Worm (Caenorhabditis elegans): ENCODE measurements around the gene chil-22.

The chil-22 gene

DNA sequence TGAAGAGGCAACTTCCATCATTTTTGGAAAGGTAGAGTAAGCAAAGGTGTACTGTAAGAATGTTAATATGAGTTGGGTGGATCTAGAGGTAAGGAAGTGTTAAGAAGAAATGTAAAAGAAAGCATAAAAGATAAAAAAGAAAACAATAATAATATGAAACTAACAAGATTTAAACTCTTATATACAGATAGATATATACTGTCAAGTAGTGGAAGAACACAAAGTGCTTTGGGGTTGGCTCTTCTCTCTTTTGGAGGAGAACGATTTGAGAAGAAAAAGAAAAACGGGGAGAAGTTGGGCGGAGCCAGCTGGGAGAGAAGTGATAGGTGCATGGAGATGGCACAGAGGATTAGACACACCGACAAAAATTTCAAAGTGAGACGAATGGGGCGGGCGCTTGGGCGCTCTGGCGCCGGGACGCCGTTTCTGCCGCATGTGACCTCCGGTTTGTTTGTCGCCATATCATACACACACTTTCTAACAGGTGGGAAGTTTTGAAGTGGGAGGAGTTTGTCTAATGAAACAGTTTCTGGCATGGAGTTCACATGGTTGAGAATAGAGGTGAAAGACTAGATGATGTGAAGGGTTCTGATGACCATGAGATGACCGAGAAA lies 21.4 kb upstream of the chil-22 start, which contains the start of gene T19H5.4:
Gene T19H5.4 (minus strand): TSS at position 51 of the 614 bp plus-strand sequence.
- TF ChIP-seq cog-1 (tag; optimal IDR thresholded peaks at IDR 0.05), result no peak
- TF ChIP-seq tab-1 (GFP tag; IDR thresholded peaks at IDR 0.05), result no peak
- no peak for TF ChIP-seq ztf-29 (GFP tag; IDR thresholded peaks at IDR 0.05)
- no peak for TF ChIP-seq flt-1 (GFP tag; IDR thresholded peaks at IDR 0.05)
- no peak; the same call in 1 of the 2 replicates for TF ChIP-seq ref-1 (GFP tag; conservative IDR thresholded peaks at IDR 0.05)
- TF ChIP-seq ztf-23 (GFP tag; IDR thresholded peaks at IDR 0.05), result no peak
- TF ChIP-seq klf-2 (GFP tag; conservative IDR thresholded peaks at IDR 0.05), result no peak

DNA sequence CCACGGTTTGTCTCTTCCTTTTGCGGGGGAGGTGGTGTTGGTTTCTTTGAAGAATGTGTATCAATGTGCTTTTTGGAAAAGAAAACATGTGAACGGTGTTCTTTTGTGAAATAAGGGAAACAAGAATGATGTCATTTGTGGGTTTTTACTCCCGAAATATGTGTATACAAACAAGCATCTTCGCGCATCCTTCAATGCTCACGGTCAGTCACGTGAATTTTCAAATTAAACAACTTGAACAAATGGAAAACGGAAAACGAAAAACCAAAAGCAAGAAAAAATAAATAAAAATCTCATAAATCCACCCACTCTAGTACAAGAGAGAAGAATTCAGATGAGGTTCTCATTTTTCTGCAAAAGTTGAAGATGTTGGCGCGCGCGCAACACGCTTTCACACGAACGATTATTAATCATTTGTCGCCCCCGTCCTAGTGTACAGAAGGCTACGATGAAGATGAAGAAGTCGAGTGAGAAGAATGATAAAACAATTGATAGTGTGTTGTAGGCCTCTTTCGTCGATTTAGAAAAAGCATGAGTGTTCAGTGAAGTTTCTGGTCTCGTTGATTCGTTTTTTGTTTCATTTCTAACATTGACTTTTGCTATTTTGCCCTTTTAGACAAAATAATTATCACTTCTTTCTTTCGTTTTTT lies 19.2 kb upstream of the chil-22 start:
- TF ChIP-seq flt-1 (GFP tag; IDR thresholded peaks at IDR 0.05) (no peak), ref-1 (GFP tag; conservative IDR thresholded peaks at IDR 0.05) (no peak), ztf-29 (GFP tag; IDR thresholded peaks at IDR 0.05) (no peak), tab-1 (GFP tag; IDR thresholded peaks at IDR 0.05) (no peak)

DNA sequence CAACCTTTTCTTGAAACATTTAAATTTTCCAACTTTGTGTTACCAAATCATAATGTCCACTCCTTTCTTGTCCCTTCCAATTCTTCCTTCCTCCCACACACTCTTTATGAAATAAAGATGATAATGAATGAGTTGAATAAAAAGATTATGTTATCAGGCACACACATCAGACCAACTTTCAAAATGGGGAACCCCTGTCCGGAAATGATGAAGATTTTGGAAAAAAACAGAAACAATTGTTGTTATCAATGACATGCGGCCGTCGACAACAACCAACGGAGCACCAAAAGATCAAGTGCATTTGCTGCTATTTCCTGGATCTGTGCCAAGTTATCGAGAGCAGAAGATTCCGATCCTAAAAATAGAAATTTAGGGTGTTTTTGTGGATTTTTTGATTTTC lies 17.3 kb upstream of the chil-22 start:
- TF ChIP-seq ztf-23 (GFP tag; IDR thresholded peaks at IDR 0.05), result no peak
- TF ChIP-seq med-1 (GFP tag; optimal IDR thresholded peaks at IDR 0.05; ENCODE audit: insufficient read depth), result no peak
- no peak for TF ChIP-seq cog-1 (tag; optimal IDR thresholded peaks at IDR 0.05)

DNA sequence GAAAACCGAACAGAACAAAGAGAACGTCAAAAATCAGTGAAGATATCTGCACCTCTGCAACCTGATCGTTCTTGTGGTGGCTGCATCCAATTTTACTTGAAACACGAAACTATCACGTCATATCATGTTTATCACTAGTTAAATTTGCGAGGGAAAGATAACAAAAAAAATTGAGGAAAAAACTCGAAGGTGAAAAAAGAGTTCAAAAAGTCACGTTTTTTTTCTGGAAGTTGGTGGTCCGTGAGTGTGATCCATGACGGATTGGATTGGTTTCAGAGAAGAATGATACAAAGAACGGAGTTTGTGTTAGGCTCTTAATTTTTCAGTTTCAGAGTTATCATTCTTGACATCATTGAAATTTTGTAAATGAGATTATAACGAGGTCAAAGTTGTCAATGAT lies 16.5 kb upstream of the chil-22 start:
- no peak for TF ChIP-seq flt-1 (GFP tag; IDR thresholded peaks at IDR 0.05)
- TF ChIP-seq klf-2 (GFP tag; conservative IDR thresholded peaks at IDR 0.05), result no peak
- no peak for TF ChIP-seq tab-1 (GFP tag; IDR thresholded peaks at IDR 0.05)

DNA sequence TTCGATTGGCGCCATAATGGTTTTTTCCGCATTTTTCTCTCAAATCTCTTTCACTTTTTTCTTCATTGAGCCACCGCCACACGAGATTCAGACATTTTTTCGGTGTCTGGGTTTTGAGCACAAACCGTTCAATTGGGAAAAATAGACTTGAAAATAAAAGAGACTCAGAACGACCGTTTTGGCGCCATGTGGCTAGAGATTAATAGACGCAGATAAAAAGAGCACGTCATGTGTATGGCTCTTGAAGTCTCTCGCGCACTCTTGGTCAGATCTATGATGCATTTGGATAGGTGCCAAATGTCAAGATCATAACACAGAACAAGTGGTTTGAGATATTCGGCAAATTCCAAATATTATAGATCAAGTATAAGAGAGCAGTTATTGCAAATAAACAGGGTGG lies 15.4 kb upstream of the chil-22 start:
- TF ChIP-seq T22C8.4 (GFP tag; IDR thresholded peaks at IDR 0.05) (no peak), klf-2 (GFP tag; conservative IDR thresholded peaks at IDR 0.05) (no peak)

DNA sequence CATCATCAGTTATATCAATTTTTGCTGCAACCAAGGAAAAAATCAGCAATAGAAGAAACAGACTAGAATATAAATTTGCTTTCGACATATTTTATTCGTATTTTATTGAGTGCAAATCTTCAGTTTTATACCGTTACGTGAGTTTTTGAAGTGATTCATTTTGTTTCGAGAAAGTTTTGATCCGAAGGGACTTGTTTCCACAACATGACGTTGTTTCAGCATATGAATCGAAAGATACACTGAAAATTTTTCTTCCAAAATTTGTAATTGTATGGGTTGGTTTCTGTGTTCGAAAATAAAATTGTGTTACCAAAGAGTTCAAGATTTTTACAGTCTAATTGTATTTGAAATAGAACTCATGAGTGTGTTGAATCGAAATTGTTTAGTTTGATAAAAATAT lies 14.0 kb upstream of the chil-22 start, which contains the start of gene T19H5.7:
Gene T19H5.7 (minus strand): TSS at position 101 of the 400 bp plus-strand sequence.
- no peak for TF ChIP-seq ztf-23 (GFP tag; IDR thresholded peaks at IDR 0.05)
- no peak for TF ChIP-seq T22C8.4 (GFP tag; IDR thresholded peaks at IDR 0.05)
- TF ChIP-seq ref-1 (GFP tag; conservative IDR thresholded peaks at IDR 0.05), result no peak
- no peak for TF ChIP-seq klf-2 (GFP tag; conservative IDR thresholded peaks at IDR 0.05)
- no peak for TF ChIP-seq tab-1 (GFP tag; IDR thresholded peaks at IDR 0.05)

DNA sequence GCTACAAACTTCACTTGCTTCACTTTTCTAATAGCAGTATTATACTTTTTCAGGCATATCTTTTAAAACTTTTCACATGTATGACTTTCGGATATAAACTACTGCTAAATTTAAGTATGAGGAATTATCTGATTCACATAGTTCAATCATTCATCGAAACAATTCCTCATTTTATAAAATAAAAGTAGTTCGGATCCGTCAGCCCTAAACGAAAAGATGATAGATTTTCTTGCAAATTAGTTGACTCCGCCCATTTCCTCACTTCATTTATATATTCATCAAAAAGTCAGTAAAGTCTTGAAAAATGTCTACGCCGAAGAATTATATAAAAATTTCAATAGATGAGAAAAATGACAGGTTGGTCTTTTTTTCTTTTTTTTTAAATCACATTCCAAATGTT lies 11.6 kb upstream of the chil-22 start, which contains the start of gene chil-27:
Gene chil-27 (plus strand): TSS at position 301 of the 400 bp plus-strand sequence.
- TF ChIP-seq cog-1 (tag; optimal IDR thresholded peaks at IDR 0.05) (no peak), flt-1 (GFP tag; IDR thresholded peaks at IDR 0.05) (no peak), med-1 (GFP tag; optimal IDR thresholded peaks at IDR 0.05; ENCODE audit: insufficient read depth) (no peak), T22C8.4 (GFP tag; IDR thresholded peaks at IDR 0.05) (no peak), ztf-23 (GFP tag; IDR thresholded peaks at IDR 0.05) (no peak), ref-1 (GFP tag; conservative IDR thresholded peaks at IDR 0.05) (no peak), tab-1 (GFP tag; IDR thresholded peaks at IDR 0.05) (no peak), ztf-29 (GFP tag; IDR thresholded peaks at IDR 0.05) (no peak), klf-2 (GFP tag; conservative IDR thresholded peaks at IDR 0.05) (no peak)

DNA sequence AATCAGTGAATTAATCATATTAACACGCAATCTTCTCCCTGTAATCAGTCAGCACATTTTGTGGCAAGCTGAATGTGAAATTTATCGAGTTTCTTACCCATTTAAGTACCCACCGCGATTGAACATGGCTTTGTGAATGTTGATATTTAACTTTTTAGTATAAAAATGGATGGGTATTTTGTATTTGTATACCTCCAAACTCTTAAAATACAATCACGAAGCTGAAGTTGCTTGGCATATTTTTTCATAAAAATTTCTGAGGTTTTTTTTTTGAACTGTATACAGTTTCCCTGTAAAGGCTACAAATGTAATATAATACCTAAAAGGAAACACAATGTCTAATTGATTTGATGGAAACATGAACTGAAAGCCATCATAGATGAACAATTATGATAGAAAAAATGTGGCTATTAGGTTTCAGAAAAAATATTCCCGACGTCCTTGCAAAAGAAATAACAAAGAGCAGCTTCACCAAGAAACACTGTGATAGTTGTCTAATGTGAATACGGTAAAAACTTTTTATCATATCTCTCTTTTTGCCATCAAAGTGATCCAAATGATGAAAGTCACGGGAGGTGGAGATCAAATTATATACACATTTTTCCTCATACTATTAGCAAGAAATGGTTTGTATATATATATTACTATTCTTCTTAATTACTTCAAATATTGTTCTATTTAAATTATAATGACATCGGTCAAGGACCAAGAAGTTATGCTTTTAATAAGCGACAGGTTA lies 8.5 kb upstream of the chil-22 start, which contains the start of the genes chil-25 and chil-26:
Gene chil-25 (minus strand): TSS at position 101 of the 739 bp plus-strand sequence.
Gene chil-26 (plus strand): TSS at position 689 of the 739 bp plus-strand sequence.
- TF ChIP-seq tab-1 (GFP tag; IDR thresholded peaks at IDR 0.05) (no peak), cog-1 (tag; optimal IDR thresholded peaks at IDR 0.05) (no peak), klf-2 (GFP tag; conservative IDR thresholded peaks at IDR 0.05) (no peak), med-1 (GFP tag; optimal IDR thresholded peaks at IDR 0.05; ENCODE audit: insufficient read depth) (no peak), flt-1 (GFP tag; IDR thresholded peaks at IDR 0.05) (no peak), ztf-23 (GFP tag; IDR thresholded peaks at IDR 0.05) (no peak), ref-1 (GFP tag; conservative IDR thresholded peaks at IDR 0.05) (no peak), T22C8.4 (GFP tag; IDR thresholded peaks at IDR 0.05) (no peak), ztf-29 (GFP tag; IDR thresholded peaks at IDR 0.05) (no peak)

DNA sequence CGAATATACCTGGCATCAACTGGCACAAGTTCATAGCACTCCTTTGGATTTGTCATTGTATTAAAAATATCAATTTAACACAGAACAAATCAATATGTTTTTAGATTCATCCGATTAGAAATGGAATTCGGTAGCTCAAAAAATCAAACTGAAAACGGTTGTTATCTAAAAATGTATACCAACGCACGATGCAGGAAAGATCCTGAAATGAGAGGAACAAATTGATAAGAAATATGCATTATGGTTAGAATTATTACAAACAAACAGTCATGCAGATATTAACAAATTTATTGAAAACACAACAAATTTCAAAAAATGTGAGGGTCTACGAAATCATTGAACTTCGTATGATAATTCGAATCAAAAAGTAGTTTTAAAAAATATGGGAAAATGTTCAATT lies 4.0 kb upstream of the chil-22 start, which contains the start of gene T19H5.6:
Gene T19H5.6 (minus strand): TSS at position 195 of the 400 bp plus-strand sequence.
- TF ChIP-seq klf-2 (GFP tag; conservative IDR thresholded peaks at IDR 0.05) (no peak), flt-1 (GFP tag; IDR thresholded peaks at IDR 0.05) (no peak)

DNA sequence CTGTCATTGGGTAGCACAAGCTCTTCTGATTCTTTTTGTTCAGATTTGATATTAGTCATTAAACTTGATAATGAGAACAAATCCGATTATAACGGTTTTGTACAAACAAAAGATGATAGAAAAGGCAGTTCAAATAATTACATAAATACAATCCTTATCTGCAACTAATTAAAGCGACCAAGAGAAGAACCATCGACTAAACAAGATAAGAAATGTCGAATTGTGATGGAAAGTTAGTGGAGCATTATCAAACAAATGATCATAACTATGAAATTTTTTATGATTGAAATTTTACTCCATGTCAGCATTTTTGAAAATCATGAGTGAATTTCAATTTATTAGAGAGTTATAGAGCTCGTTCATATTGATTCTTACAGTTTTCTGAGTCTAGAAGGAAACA lies 2.4 kb upstream of the chil-22 start, which contains the start of gene chil-23:
Gene chil-23 (minus strand): TSS at position 198 of the 400 bp plus-strand sequence.
- TF ChIP-seq klf-2 (GFP tag; conservative IDR thresholded peaks at IDR 0.05) (no peak), T22C8.4 (GFP tag; IDR thresholded peaks at IDR 0.05) (no peak), cog-1 (tag; optimal IDR thresholded peaks at IDR 0.05) (no peak), flt-1 (GFP tag; IDR thresholded peaks at IDR 0.05) (no peak), ztf-29 (GFP tag; IDR thresholded peaks at IDR 0.05) (no peak), tab-1 (GFP tag; IDR thresholded peaks at IDR 0.05) (no peak), ref-1 (GFP tag; conservative IDR thresholded peaks at IDR 0.05) (no peak), med-1 (GFP tag; optimal IDR thresholded peaks at IDR 0.05; ENCODE audit: insufficient read depth) (no peak), ztf-23 (GFP tag; IDR thresholded peaks at IDR 0.05) (no peak)
